Worm (Caenorhabditis elegans): Measurements from ENCODE around the gene dkf-2.

The dkf-2 gene

ce11 chrV:16759937-16760336 is 12.5 kb downstream of the dkf-2 start:
- TF ChIP-seq lsy-2 (tag; optimal IDR thresholded peaks at IDR 0.05) (no peak), nhr-12 (tag; optimal IDR thresholded peaks at IDR 0.05) (no peak), ztf-11 (tag; optimal IDR thresholded peaks at IDR 0.05) (no peak), nhr-28 (tag; optimal IDR thresholded peaks at IDR 0.05) (no peak), elt-3 (tag; optimal IDR thresholded peaks at IDR 0.05) (no peak), nhr-2 (tag; optimal IDR thresholded peaks at IDR 0.05) (no peak), bed-3 (GFP tag; optimal IDR thresholded peaks at IDR 0.05) (no peak), M03D4.4 (tag; optimal IDR thresholded peaks at IDR 0.05) (no peak), hlh-1 (tag; optimal IDR thresholded peaks at IDR 0.05) (no peak), lin-32 (GFP tag; optimal IDR thresholded peaks at IDR 0.05) (no peak), mab-5 (tag; optimal IDR thresholded peaks at IDR 0.05) (no peak), cnd-1 (tag; optimal IDR thresholded peaks at IDR 0.05) (no peak), nhr-76 (tag; optimal IDR thresholded peaks at IDR 0.05) (no peak)

- TF ChIP-seq drap-1 (GFP tag; optimal IDR thresholded peaks at IDR 0.05): peak; percentile 39
- no peak for TF ChIP-seq ceh-43 (GFP tag; optimal IDR thresholded peaks at IDR 0.05)
Measured at ce11 chrV:16774428-16774827, 27.0 kb downstream of the dkf-2 start.

ce11 chrV:16778540-16779280 is 31.3 kb downstream of the dkf-2 start:
- peak; percentile 24 for TF ChIP-seq elt-1 (tag; optimal IDR thresholded peaks at IDR 0.05; ENCODE audit: borderline replicate concordance, insufficient read depth)
- peak; percentile 70 for TF ChIP-seq elt-3 (tag; optimal IDR thresholded peaks at IDR 0.05)
- TF ChIP-seq ceh-39 (tag; optimal IDR thresholded peaks at IDR 0.05): no peak

- no peak for TF ChIP-seq mep-1 (tag; optimal IDR thresholded peaks at IDR 0.05)
- no peak for TF ChIP-seq ztf-11 (tag; optimal IDR thresholded peaks at IDR 0.05)
- TF ChIP-seq lin-32 (GFP tag; optimal IDR thresholded peaks at IDR 0.05): no peak
- TF ChIP-seq snpc-4 (tag; optimal IDR thresholded peaks at IDR 0.05): no peak
- TF ChIP-seq nhr-237 (tag; optimal IDR thresholded peaks at IDR 0.05): no peak
- TF ChIP-seq unc-120 (tag; optimal IDR thresholded peaks at IDR 0.05; ENCODE audit: poor library complexity, severe bottlenecking): no peak
- no peak for TF ChIP-seq ceh-39 (tag; optimal IDR thresholded peaks at IDR 0.05)
- TF ChIP-seq unc-39 (tag; optimal IDR thresholded peaks at IDR 0.05): no peak
- TF ChIP-seq elt-3 (tag; optimal IDR thresholded peaks at IDR 0.05): no peak
- no peak for TF ChIP-seq ceh-43 (GFP tag; optimal IDR thresholded peaks at IDR 0.05)
- TF ChIP-seq cnd-1 (tag; optimal IDR thresholded peaks at IDR 0.05): no peak
- no peak for TF ChIP-seq ham-2 (GFP tag; optimal IDR thresholded peaks at IDR 0.05)
- no peak for TF ChIP-seq bed-3 (GFP tag; optimal IDR thresholded peaks at IDR 0.05)
- no peak for TF ChIP-seq lsy-2 (tag; optimal IDR thresholded peaks at IDR 0.05)
- no peak for TF ChIP-seq nhr-2 (tag; optimal IDR thresholded peaks at IDR 0.05)
- TF ChIP-seq zip-8 (tag; optimal IDR thresholded peaks at IDR 0.05): no peak
Measured at ce11 chrV:16779281-16779597, 31.8 kb downstream of the dkf-2 start.

ce11 chrV:16779971-16780370 is 32.5 kb downstream of the dkf-2 start:
- TF ChIP-seq ceh-39 (tag; optimal IDR thresholded peaks at IDR 0.05): no peak
- no peak for TF ChIP-seq nhr-2 (tag; optimal IDR thresholded peaks at IDR 0.05)
- TF ChIP-seq ham-2 (GFP tag; optimal IDR thresholded peaks at IDR 0.05): no peak
- no peak for TF ChIP-seq cnd-1 (tag; optimal IDR thresholded peaks at IDR 0.05)
- no peak for TF ChIP-seq bed-3 (GFP tag; optimal IDR thresholded peaks at IDR 0.05)
- no peak for TF ChIP-seq ceh-83 (GFP tag; optimal IDR thresholded peaks at IDR 0.05)
- TF ChIP-seq snpc-4 (tag; optimal IDR thresholded peaks at IDR 0.05): no peak
- no peak for TF ChIP-seq blmp-1 (tag; optimal IDR thresholded peaks at IDR 0.05)
- TF ChIP-seq ceh-43 (GFP tag; optimal IDR thresholded peaks at IDR 0.05): no peak
- TF ChIP-seq M03D4.4 (tag; optimal IDR thresholded peaks at IDR 0.05): no peak
- no peak for TF ChIP-seq lin-13 (tag; optimal IDR thresholded peaks at IDR 0.05)
- no peak for TF ChIP-seq ces-1 (GFP tag; optimal IDR thresholded peaks at IDR 0.05)

- TF ChIP-seq M03D4.4 (tag; optimal IDR thresholded peaks at IDR 0.05): no peak
Measured at ce11 chrV:16780554-16780953, 33.1 kb downstream of the dkf-2 start.

ce11 chrV:16781974-16782373 is 34.6 kb downstream of the dkf-2 start:
- no peak for TF ChIP-seq unc-120 (tag; optimal IDR thresholded peaks at IDR 0.05; ENCODE audit: poor library complexity, severe bottlenecking)
- no peak for TF ChIP-seq ceh-83 (GFP tag; optimal IDR thresholded peaks at IDR 0.05)
- no peak for TF ChIP-seq ztf-11 (tag; optimal IDR thresholded peaks at IDR 0.05)
- TF ChIP-seq ceh-39 (tag; optimal IDR thresholded peaks at IDR 0.05): no peak
- no peak for TF ChIP-seq lin-13 (tag; optimal IDR thresholded peaks at IDR 0.05)
- no peak for TF ChIP-seq ces-1 (GFP tag; optimal IDR thresholded peaks at IDR 0.05)
- no peak for TF ChIP-seq blmp-1 (tag; optimal IDR thresholded peaks at IDR 0.05)
- no peak for TF ChIP-seq bed-3 (GFP tag; optimal IDR thresholded peaks at IDR 0.05)
- TF ChIP-seq mls-2 (tag; optimal IDR thresholded peaks at IDR 0.05): no peak
- TF ChIP-seq unc-39 (tag; optimal IDR thresholded peaks at IDR 0.05): no peak
- TF ChIP-seq elt-3 (tag; optimal IDR thresholded peaks at IDR 0.05): no peak
